Fruit fly (Drosophila melanogaster) whole organism, embryonic: ENCODE results near the gene CG31777.

Experiments
- CG10274 ChIP-seq: fragments of 200-800 bp; sonication (Bioruptor generic); optimal IDR thresholded peaks from 3 replicates; lab custom pipeline; 2017; ENCODE audit warnings: missing biosample characterization, mild to moderate bottlenecking, missing genetic modification characterization
- CG12155 ChIP-seq: fragments of 200-800 bp; sonication (Bioruptor generic); optimal IDR thresholded peaks from 3 replicates; lab custom pipeline; 2016; ENCODE audit warnings: missing biosample characterization, missing genetic modification characterization
- CG13287 ChIP-seq: fragments of 200-800 bp; sonication (Bioruptor generic); IDR thresholded peaks from 2 replicates; pipeline ENCODE4 v1.3.6; 2022; ENCODE audit warnings: missing biosample characterization, missing genetic modification characterization; ENCODE audit not compliant: partially characterized antibody
- CG14710 ChIP-seq: fragments of 200-800 bp; sonication (Bioruptor generic); optimal IDR thresholded peaks from 3 replicates; lab custom pipeline; 2019; ENCODE audit warnings: missing biosample characterization, mild to moderate bottlenecking, missing genetic modification characterization, moderate library complexity
- CG17612 ChIP-seq: fragments of 200-800 bp; sonication (Bioruptor generic); IDR thresholded peaks from 2 replicates; pipeline ENCODE4 v1.3.6; 2022; ENCODE audit warnings: missing biosample characterization, missing genetic modification characterization
- CG2120 ChIP-seq: fragments of 200-800 bp; sonication (Bioruptor generic); optimal IDR thresholded peaks from 3 replicates; lab custom pipeline; 2016; ENCODE audit warnings: missing biosample characterization, missing genetic modification characterization
- CG2199 ChIP-seq: fragments of 200-800 bp; sonication (Bioruptor generic); IDR thresholded peaks from 3 replicates; pipeline ENCODE4 v1.3.6; 2022; ENCODE audit warnings: missing biosample characterization, missing genetic modification characterization
- CG42726 ChIP-seq: fragments of 200-800 bp; sonication (Bioruptor generic); IDR thresholded peaks from 2 replicates; pipeline ENCODE4 v1.3.6; 2022; ENCODE audit warnings: missing biosample characterization, missing genetic modification characterization; ENCODE audit not compliant: partially characterized antibody
- CG4360 ChIP-seq: fragments of 200-800 bp; sonication (Bioruptor generic); IDR thresholded peaks from 2 replicates; pipeline ENCODE4 v1.3.6; 2022; ENCODE audit warnings: missing biosample characterization, missing genetic modification characterization
- CG7928 ChIP-seq: fragments of 200-800 bp; sonication (Bioruptor generic); optimal IDR thresholded peaks from 2 replicates; lab custom pipeline; 2017; ENCODE audit warnings: missing biosample characterization, mild to moderate bottlenecking, missing genetic modification characterization
- Dbx ChIP-seq: fragments of 200-800 bp; sonication (Bioruptor generic); IDR thresholded peaks from 3 replicates; pipeline ENCODE4 v1.3.6; 2022; ENCODE audit warnings: missing biosample characterization, missing genetic modification characterization
- Fer1 ChIP-seq: fragments of 200-800 bp; sonication (Bioruptor generic); optimal IDR thresholded peaks from 2 replicates; lab custom pipeline; 2017; ENCODE audit warnings: missing biosample characterization, mild to moderate bottlenecking, missing genetic modification characterization
- Jarid2 ChIP-seq: fragments of 200-800 bp; sonication (Bioruptor generic); optimal IDR thresholded peaks from 3 replicates; lab custom pipeline; 2017; ENCODE audit warnings: mild to moderate bottlenecking, missing biosample characterization, missing genetic modification reagents, missing genetic modification characterization
- Rfx ChIP-seq: fragments of 200-800 bp; sonication (Bioruptor generic); IDR thresholded peaks from 2 replicates; pipeline ENCODE4 v1.3.6; 2022; ENCODE audit warnings: missing biosample characterization, missing genetic modification characterization
- Trl ChIP-seq, 3 experiments: fragments of >200 bp in 2 of 3; fragments of 200-800 bp in 1 of 3; sonication (Bioruptor generic) in 1 of 3; optimal IDR thresholded peaks; 2 replicates in 1 of 3; 3 replicates in 2 of 3; lab custom pipeline; 2016 to 2017; ENCODE audit warnings: missing biosample characterization in 1 of 3, missing genetic modification characterization in 1 of 3
- ac ChIP-seq: fragments of 200-800 bp; sonication (Bioruptor generic); optimal IDR thresholded peaks from 3 replicates; lab custom pipeline; 2017; ENCODE audit warnings: missing biosample characterization, mild to moderate bottlenecking, missing genetic modification characterization
- amos ChIP-seq: fragments of 200-800 bp; sonication (Bioruptor generic); IDR thresholded peaks from 2 replicates; pipeline ENCODE4 v1.3.6; 2022; ENCODE audit warnings: missing biosample characterization, missing genetic modification characterization; ENCODE audit not compliant: partially characterized antibody
- ase ChIP-seq: fragments of 200-800 bp; sonication (Bioruptor generic); IDR thresholded peaks from 3 replicates; pipeline ENCODE4 v1.3.6; 2022; ENCODE audit warnings: missing biosample characterization, missing genetic modification characterization
- bbx ChIP-seq: fragments of 200-800 bp; sonication (Bioruptor generic); IDR thresholded peaks from 2 replicates; pipeline ENCODE4 v1.3.6; 2022; ENCODE audit warnings: missing biosample characterization, missing genetic modification characterization; ENCODE audit not compliant: partially characterized antibody
- chinmo ChIP-seq: fragments of 200-800 bp; sonication (Bioruptor generic); IDR thresholded peaks from 4 replicates; pipeline ENCODE4 v1.3.6; 2022; ENCODE audit warnings: missing biosample characterization, missing genetic modification characterization; ENCODE audit not compliant: partially characterized antibody
- chm ChIP-seq: fragments of 200-800 bp; sonication (Bioruptor generic); IDR thresholded peaks from 2 replicates; pipeline ENCODE4 v1.3.6; 2022; ENCODE audit warnings: missing biosample characterization, missing genetic modification characterization
- kah ChIP-seq: fragments of 200-800 bp; sonication (Bioruptor generic); optimal IDR thresholded peaks from 2 replicates; lab custom pipeline; 2018; ENCODE audit warnings: missing biosample characterization, mild to moderate bottlenecking, missing genetic modification characterization
- knrl ChIP-seq: fragments of 200-800 bp; sonication (Bioruptor generic); IDR thresholded peaks from 3 replicates; pipeline ENCODE4 v1.3.6; 2022; ENCODE audit warnings: missing biosample characterization, missing genetic modification characterization; ENCODE audit not compliant: partially characterized antibody
- nom ChIP-seq: fragments of 200-800 bp; sonication (Bioruptor generic); optimal IDR thresholded peaks from 2 replicates; lab custom pipeline; 2017; ENCODE audit warnings: missing biosample characterization, missing genetic modification characterization, mild to moderate bottlenecking, moderate library complexity, missing genetic modification reagents
- pfk ChIP-seq: fragments of 200-800 bp; sonication (Bioruptor generic); optimal IDR thresholded peaks from 2 replicates; lab custom pipeline; 2018; ENCODE audit warnings: missing biosample characterization, mild to moderate bottlenecking, missing genetic modification characterization, moderate library complexity
- sens ChIP-seq: fragments of 200-800 bp; sonication (Bioruptor generic); peaks from one replicate; lab custom pipeline; 2016; ENCODE audit warnings: missing biosample characterization, missing genetic modification characterization
- shn ChIP-seq: fragments of 200-800 bp; sonication (Bioruptor generic); optimal IDR thresholded peaks from 3 replicates; lab custom pipeline; 2016; ENCODE audit warnings: missing biosample characterization, missing genetic modification characterization
- vvl ChIP-seq: fragments of 200-800 bp; sonication (Bioruptor generic); IDR thresholded peaks from 2 replicates; pipeline ENCODE4 v1.3.6; 2022; ENCODE audit warnings: missing biosample characterization, missing genetic modification characterization

The CG31777 gene

dm6 chr2L:3656667-3657066, 50.2 kb downstream of the CG31777 start, which contains the start of gene for (continued):
- peak; percentile 76 for TF ChIP-seq pfk (GFP tag; lab: Kevin White, UChicago)
- TF ChIP-seq knrl (GFP tag; lab: Robert Waterston, UW) = no peak
- 0 out of 3 replicates have a peak, but pooled peaks have one; percentile 31 for TF ChIP-seq CG2199 (GFP tag; lab: Robert Waterston, UW)
- no peak for TF ChIP-seq Fer1 (GFP tag; lab: Kevin White, UChicago)
- TF ChIP-seq shn (GFP tag; lab: Kevin White, UChicago) = no peak
- TF ChIP-seq Dbx = no peak
- TF ChIP-seq CG7928 = no peak
- TF ChIP-seq CG10274 (GFP tag; lab: Kevin White, UChicago) = no peak
- peak; percentile 20 for TF ChIP-seq sens (GFP tag; lab: Kevin White, UChicago)
- TF ChIP-seq chinmo (GFP tag; lab: Robert Waterston, UW) = 0 out of 4 replicates have a peak, but pooled peaks have one; percentile 34
- TF ChIP-seq vvl (GFP tag; lab: Robert Waterston, UW) = peak; percentile 42; the same call in 1 of the 2 replicates
- peak; percentile 31 for TF ChIP-seq nom
- peak; percentile 38; the same call in 1 of the 2 replicates for TF ChIP-seq CG42726 (GFP tag; lab: Robert Waterston, UW)
- TF ChIP-seq bbx = peak; percentile 21; the same call in 1 of the 2 replicates
- TF ChIP-seq kah (GFP tag; lab: Kevin White, UChicago) = peak; percentile 56
- peak; percentile 15; the same call in 1 of the 2 replicates for TF ChIP-seq Rfx (GFP tag; lab: Robert Waterston, UW)
- TF ChIP-seq Trl (optimal IDR thresholded peaks at IDR 0.05; lab: Kevin White, UChicago) = peak; percentile 32 to 71
- TF ChIP-seq Trl (GFP tag; optimal IDR thresholded peaks at IDR 0.05; lab: Kevin White, UChicago) = no peak
- TF ChIP-seq chm (GFP tag; lab: Robert Waterston, UW) = peak; percentile 75
- peak; percentile 13; the same call in 1 of the 2 replicates for TF ChIP-seq CG4360 (GFP tag; lab: Robert Waterston, UW)
- TF ChIP-seq CG13287 (GFP tag; lab: Robert Waterston, UW) = peak; percentile 9; the same call in 1 of the 2 replicates
- no peak for TF ChIP-seq ase (GFP tag; lab: Robert Waterston, UW)
- peak; percentile 9; the same call in 1 of the 2 replicates for TF ChIP-seq amos
- TF ChIP-seq CG12155 (GFP tag; lab: Kevin White, UChicago) = peak; percentile 93
- no peak for TF ChIP-seq CG14710 (tag; lab: Kevin White, UChicago)
- TF ChIP-seq Jarid2 = peak; percentile 96
- TF ChIP-seq ac (GFP tag; lab: Kevin White, UChicago) = no peak
- no peak for TF ChIP-seq CG17612
- no peak for TF ChIP-seq CG2120 (GFP tag; lab: Kevin White, UChicago)
